Fruit fly (Drosophila melanogaster): ENCODE results near the gene to.

Gene to

dm6 chr3R:25208767-25209075, 31.3 kb upstream of the to start:
- no peak for TF ChIP-seq ey (GFP tag; optimal IDR thresholded peaks at IDR 0.05)
- no peak for TF ChIP-seq jim (GFP tag; optimal IDR thresholded peaks at IDR 0.05)
- no peak for TF ChIP-seq N (GFP tag; optimal IDR thresholded peaks at IDR 0.05)
- no peak for TF ChIP-seq HLH106 (tag; optimal IDR thresholded peaks at IDR 0.05)
- no peak for TF ChIP-seq foxo (GFP tag; optimal IDR thresholded peaks at IDR 0.05)
- TF ChIP-seq dsf (GFP tag; optimal IDR thresholded peaks at IDR 0.05; ENCODE audit: borderline replicate concordance): no peak
- TF ChIP-seq dl (GFP tag; optimal IDR thresholded peaks at IDR 0.05; ENCODE audit: insufficient read depth in 1 of 2, partially characterized antibody in 2 of 2): no peak
- TF ChIP-seq Mio (GFP tag; optimal IDR thresholded peaks at IDR 0.05): no peak
- TF ChIP-seq tai (GFP tag; optimal IDR thresholded peaks at IDR 0.05): no peak
- TF ChIP-seq Abd-B (GFP tag; optimal IDR thresholded peaks at IDR 0.05): no peak
- TF ChIP-seq Dif (GFP tag; optimal IDR thresholded peaks at IDR 0.05; ENCODE audit: partially characterized antibody): no peak
- TF ChIP-seq Rel (GFP tag; optimal IDR thresholded peaks at IDR 0.05): no peak
- TF ChIP-seq Rel (tag; optimal IDR thresholded peaks at IDR 0.05): no peak
- no peak for TF ChIP-seq rgr (GFP tag; optimal IDR thresholded peaks at IDR 0.05)
- no peak for TF ChIP-seq Hnf4 (GFP tag; optimal IDR thresholded peaks at IDR 0.05)
- no peak for TF ChIP-seq brk (GFP tag; optimal IDR thresholded peaks at IDR 0.05)
- TF ChIP-seq br (GFP tag; optimal IDR thresholded peaks at IDR 0.05): no peak
- TF ChIP-seq pan (optimal IDR thresholded peaks at IDR 0.05): no peak
- TF ChIP-seq CG32264 (GFP tag; optimal IDR thresholded peaks at IDR 0.05): no peak

dm6 chr3R:25209207-25209606, 30.8 kb upstream of the to start:
- TF ChIP-seq N (GFP tag; optimal IDR thresholded peaks at IDR 0.05): no peak
- TF ChIP-seq dl (GFP tag; optimal IDR thresholded peaks at IDR 0.05; ENCODE audit: insufficient read depth in 1 of 2, partially characterized antibody in 2 of 2): no peak
- TF ChIP-seq CG9705 (GFP tag; optimal IDR thresholded peaks at IDR 0.05): no peak
- no peak for TF ChIP-seq psq (GFP tag; optimal IDR thresholded peaks at IDR 0.05)
- TF ChIP-seq Hr78 (GFP tag; optimal IDR thresholded peaks at IDR 0.05): no peak
- no peak for TF ChIP-seq h (GFP tag; optimal IDR thresholded peaks at IDR 0.05)
- TF ChIP-seq foxo (GFP tag; optimal IDR thresholded peaks at IDR 0.05): no peak
- TF ChIP-seq brk (GFP tag; optimal IDR thresholded peaks at IDR 0.05): no peak
- TF ChIP-seq Dif (GFP tag; optimal IDR thresholded peaks at IDR 0.05; ENCODE audit: partially characterized antibody): no peak
- no peak for TF ChIP-seq GATAd (GFP tag; optimal IDR thresholded peaks at IDR 0.05)

dm6 chr3R:25215123-25215522, 24.9 kb upstream of the to start, which contains the start of gene Saysd1:
Gene Saysd1 (minus strand): TSS chr3R:25215188.
- TF ChIP-seq ey (GFP tag; optimal IDR thresholded peaks at IDR 0.05) (no peak), br (GFP tag; optimal IDR thresholded peaks at IDR 0.05) (peak; percentile 8), fru (GFP tag; optimal IDR thresholded peaks at IDR 0.05) (peak; percentile 24), brk (GFP tag; optimal IDR thresholded peaks at IDR 0.05) (peak; percentile 29), woc (GFP tag; optimal IDR thresholded peaks at IDR 0.05) (peak; percentile 65), foxo (GFP tag; optimal IDR thresholded peaks at IDR 0.05) (peak in 1 of 2 experiments; percentile 53), HLH106 (tag; optimal IDR thresholded peaks at IDR 0.05) (peak; percentile 8), lola (GFP tag; optimal IDR thresholded peaks at IDR 0.05) (no peak), Sp1 (GFP tag; optimal IDR thresholded peaks at IDR 0.05) (no peak), Hr83 (GFP tag; optimal IDR thresholded peaks at IDR 0.05; ENCODE audit: poor library complexity, severe bottlenecking) (peak; percentile 33), h (GFP tag; optimal IDR thresholded peaks at IDR 0.05) (peak; percentile 48), Hnf4 (GFP tag; optimal IDR thresholded peaks at IDR 0.05) (peak; percentile 44), usp (GFP tag; optimal IDR thresholded peaks at IDR 0.05) (no peak), Jra (GFP tag; optimal IDR thresholded peaks at IDR 0.05) (peak; percentile 5), CrebA (GFP tag; optimal IDR thresholded peaks at IDR 0.05; ENCODE audit: borderline replicate concordance) (no peak)

- TF ChIP-seq woc (GFP tag; optimal IDR thresholded peaks at IDR 0.05): no peak
- TF ChIP-seq lola (GFP tag; optimal IDR thresholded peaks at IDR 0.05): no peak
- TF ChIP-seq Dif (GFP tag; optimal IDR thresholded peaks at IDR 0.05; ENCODE audit: partially characterized antibody): no peak
- TF ChIP-seq HLH106 (tag; optimal IDR thresholded peaks at IDR 0.05): no peak
- no peak for TF ChIP-seq Hr83 (GFP tag; optimal IDR thresholded peaks at IDR 0.05; ENCODE audit: poor library complexity, severe bottlenecking)
- TF ChIP-seq pan (optimal IDR thresholded peaks at IDR 0.05): no peak
- no peak for TF ChIP-seq N (GFP tag; optimal IDR thresholded peaks at IDR 0.05)
- TF ChIP-seq foxo (GFP tag; optimal IDR thresholded peaks at IDR 0.05): no peak
- no peak for TF ChIP-seq Hnf4 (GFP tag; optimal IDR thresholded peaks at IDR 0.05)
- TF ChIP-seq dmrt93B (GFP tag; optimal IDR thresholded peaks at IDR 0.05): no peak
- no peak for TF ChIP-seq Vsx2 (GFP tag; optimal IDR thresholded peaks at IDR 0.05; ENCODE audit: partially characterized antibody)
- no peak for TF ChIP-seq usp (GFP tag; optimal IDR thresholded peaks at IDR 0.05)
- no peak for TF ChIP-seq rgr (GFP tag; optimal IDR thresholded peaks at IDR 0.05)
- no peak for TF ChIP-seq br (GFP tag; optimal IDR thresholded peaks at IDR 0.05)
- no peak for TF ChIP-seq jim (GFP tag; optimal IDR thresholded peaks at IDR 0.05)
- TF ChIP-seq Abd-B (GFP tag; optimal IDR thresholded peaks at IDR 0.05): no peak
- no peak for TF ChIP-seq Hr78 (GFP tag; optimal IDR thresholded peaks at IDR 0.05)
Measured at dm6 chr3R:25215997-25216396, 24.0 kb upstream of the to start, which contains the start of gene CG31106. Gene CG31106 (plus strand): TSS chr3R:25216297.

Measured in whole organism, wandering third instar larva.